Worm (Caenorhabditis elegans): Measurements from ENCODE around the gene sir-2.2.

DNA sequence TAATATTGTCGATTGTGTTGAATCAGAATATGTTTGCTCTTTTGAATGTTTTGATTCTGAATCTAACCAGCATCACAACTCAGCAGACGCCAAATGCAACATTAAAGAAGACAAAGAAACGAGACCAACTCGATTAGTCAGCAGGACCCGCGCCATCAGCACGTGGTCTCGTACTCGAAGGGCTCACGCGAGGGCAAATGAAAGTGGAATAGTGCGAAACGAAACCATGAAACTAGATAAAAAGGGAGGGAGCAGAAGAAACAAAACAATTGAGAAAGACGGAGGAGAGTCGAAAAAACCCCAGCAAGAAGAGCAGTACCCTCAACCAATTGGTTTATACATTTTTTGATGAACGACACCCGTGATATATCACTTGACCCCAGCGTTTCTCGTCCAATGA lies 9.1 kb downstream of the sir-2.2 start:
- TF ChIP-seq T22C8.4 (GFP tag; IDR thresholded peaks at IDR 0.05) = no peak
- TF ChIP-seq klf-2 (GFP tag; conservative IDR thresholded peaks at IDR 0.05) = no peak
- no peak for TF ChIP-seq ref-1 (GFP tag; conservative IDR thresholded peaks at IDR 0.05)
- TF ChIP-seq tab-1 (GFP tag; IDR thresholded peaks at IDR 0.05) = no peak
- TF ChIP-seq flt-1 (GFP tag; IDR thresholded peaks at IDR 0.05) = no peak
- no peak for TF ChIP-seq med-1 (GFP tag; optimal IDR thresholded peaks at IDR 0.05; ENCODE audit: insufficient read depth)
- TF ChIP-seq cog-1 (tag; optimal IDR thresholded peaks at IDR 0.05) = no peak
- TF ChIP-seq ztf-23 (GFP tag; IDR thresholded peaks at IDR 0.05) = no peak
- no peak for TF ChIP-seq ztf-29 (GFP tag; IDR thresholded peaks at IDR 0.05)

Data from whole organism, midembryonic.